Fruit fly (Drosophila melanogaster) whole organism, embryonic: ENCODE data around the gene CG8173.
A peak's percentile ranks its signal among the peaks of the same experiment; 100 is the strongest.

ENCODE experiments used
- Ada2b ChIP-seq: fragments of 200-800 bp; sonication (Bioruptor generic); IDR thresholded peaks from 2 replicates; pipeline ENCODE4 v1.3.6; 2022; ENCODE audit warnings: missing biosample characterization, missing genetic modification characterization
- Asciz ChIP-seq: fragments of 200-800 bp; sonication (Bioruptor generic); optimal IDR thresholded peaks from 2 replicates; lab custom pipeline; 2017; ENCODE audit warnings: missing biosample characterization, mild to moderate bottlenecking, missing genetic modification characterization, missing genetic modification reagents
- CG10209 ChIP-seq: fragments of 200-800 bp; sonication (Bioruptor generic); optimal IDR thresholded peaks from 3 replicates; lab custom pipeline; 2017; ENCODE audit warnings: missing biosample characterization, mild to moderate bottlenecking, missing genetic modification characterization, missing genetic modification reagents
- CG10274 ChIP-seq: fragments of 200-800 bp; sonication (Bioruptor generic); optimal IDR thresholded peaks from 3 replicates; lab custom pipeline; 2017; ENCODE audit warnings: missing biosample characterization, mild to moderate bottlenecking, missing genetic modification characterization
- CG10366 ChIP-seq: fragments of 200-800 bp; sonication (Bioruptor generic); IDR thresholded peaks from 2 replicates; pipeline ENCODE4 v1.3.6; 2022; ENCODE audit warnings: missing biosample characterization, missing genetic modification characterization
- CG10462 ChIP-seq: fragments of 200-800 bp; sonication (Bioruptor generic); optimal IDR thresholded peaks from 2 replicates; lab custom pipeline; 2016; ENCODE audit warnings: missing biosample characterization, missing genetic modification characterization
- CG13624 ChIP-seq: fragments of 200-800 bp; sonication (Bioruptor generic); optimal IDR thresholded peaks from 2 replicates; lab custom pipeline; 2016; ENCODE audit warnings: missing biosample characterization, missing genetic modification characterization
- CG13775 ChIP-seq: fragments of 200-800 bp; sonication (Bioruptor generic); optimal IDR thresholded peaks from 3 replicates; lab custom pipeline; 2017; ENCODE audit warnings: missing biosample characterization, mild to moderate bottlenecking, missing genetic modification characterization
- CG14050 ChIP-seq: fragments of 200-800 bp; sonication (Bioruptor generic); IDR thresholded peaks from 3 replicates; pipeline ENCODE4 v1.3.6; 2022; ENCODE audit warnings: missing biosample characterization, missing genetic modification characterization
- CG15479 ChIP-seq: fragments of 200-800 bp; sonication (Bioruptor generic); optimal IDR thresholded peaks from 3 replicates; lab custom pipeline; 2019; ENCODE audit warnings: missing biosample characterization, mild to moderate bottlenecking, missing genetic modification characterization, moderate library complexity
- CG18764 ChIP-seq: fragments of 200-800 bp; sonication (Bioruptor generic); optimal IDR thresholded peaks from 3 replicates; lab custom pipeline; 2016; ENCODE audit warnings: missing biosample characterization, missing genetic modification characterization
- CG2199 ChIP-seq: fragments of 200-800 bp; sonication (Bioruptor generic); IDR thresholded peaks from 3 replicates; pipeline ENCODE4 v1.3.6; 2022; ENCODE audit warnings: missing biosample characterization, missing genetic modification characterization
- CG2712 ChIP-seq: fragments of 200-800 bp; optimal IDR thresholded peaks from 3 replicates; lab custom pipeline; 2019; ENCODE audit warnings: missing biosample characterization, mild to moderate bottlenecking, missing genetic modification characterization, moderate library complexity
- CG33213 ChIP-seq: fragments of 200-800 bp; sonication (Bioruptor generic); optimal IDR thresholded peaks from 3 replicates; lab custom pipeline; 2016; ENCODE audit warnings: missing biosample characterization, missing genetic modification characterization
- CG34224 ChIP-seq: fragments of 200-800 bp; sonication (Bioruptor generic); IDR thresholded peaks from 3 replicates; pipeline ENCODE4 v1.3.6; 2022; ENCODE audit warnings: missing biosample characterization, missing genetic modification characterization; ENCODE audit not compliant: partially characterized antibody
- CG3726 ChIP-seq: fragments of 200-800 bp; sonication (Bioruptor generic); IDR thresholded peaks from 3 replicates; pipeline ENCODE4, ENCODE4 v1.3.6; 2022; ENCODE audit warnings: missing biosample characterization, missing genetic modification characterization
- CG3995 ChIP-seq: fragments of 200-800 bp; sonication (Bioruptor generic); optimal IDR thresholded peaks from 3 replicates; lab custom pipeline; 2016; ENCODE audit warnings: missing biosample characterization, missing genetic modification characterization
- CG5180 ChIP-seq: fragments of 200-800 bp; sonication (Bioruptor generic); optimal IDR thresholded peaks from 3 replicates; lab custom pipeline; 2017; ENCODE audit warnings: missing biosample characterization, missing genetic modification characterization, mild to moderate bottlenecking, moderate library complexity, missing genetic modification reagents
- CG7271 ChIP-seq: fragments of 200-800 bp; sonication (Bioruptor generic); optimal IDR thresholded peaks from 2 replicates; lab custom pipeline; 2018; ENCODE audit warnings: missing biosample characterization, mild to moderate bottlenecking, missing genetic modification characterization, moderate library complexity
- CG7372 ChIP-seq: fragments of 200-800 bp; sonication (Bioruptor generic); IDR thresholded peaks from 2 replicates; pipeline ENCODE4 v1.3.6; 2022; ENCODE audit warnings: missing biosample characterization, missing genetic modification characterization
- D19B ChIP-seq: fragments of 200-800 bp; sonication (Bioruptor generic); optimal IDR thresholded peaks from 2 replicates; lab custom pipeline; 2017; ENCODE audit warnings: missing biosample characterization, mild to moderate bottlenecking, missing genetic modification characterization
- Drgx ChIP-seq: fragments of 200-800 bp; sonication (Bioruptor generic); IDR thresholded peaks from 2 replicates; pipeline ENCODE4 v1.3.6; 2022; ENCODE audit warnings: missing biosample characterization, missing genetic modification characterization
- E2f1 ChIP-seq: fragments of 200-800 bp; sonication (Bioruptor generic); IDR thresholded peaks from 2 replicates; pipeline ENCODE4 v1.3.6; 2022; ENCODE audit warnings: missing biosample characterization, missing genetic modification characterization
- Ets65A ChIP-seq: fragments of 200-800 bp; sonication (Bioruptor generic); peaks from one replicate; lab custom pipeline; 2016; ENCODE audit warnings: missing biosample characterization, missing genetic modification characterization
- Hand ChIP-seq: fragments of 200-800 bp; sonication (Bioruptor generic); optimal IDR thresholded peaks from 2 replicates; lab custom pipeline; 2017; ENCODE audit warnings: mild to moderate bottlenecking, missing biosample characterization, missing genetic modification reagents, missing genetic modification characterization
- HmgZ ChIP-seq: fragments of 200-800 bp; sonication (Bioruptor generic); optimal IDR thresholded peaks from 2 replicates; lab custom pipeline; 2018; ENCODE audit warnings: missing biosample characterization, mild to moderate bottlenecking, missing genetic modification characterization
- MESR4 ChIP-seq: fragments of 200-800 bp; sonication (Bioruptor generic); optimal IDR thresholded peaks from 2 replicates; lab custom pipeline; 2018; ENCODE audit warnings: missing biosample characterization, mild to moderate bottlenecking, missing genetic modification characterization, moderate library complexity
- Max ChIP-seq: fragments of 200-800 bp; sonication (Bioruptor generic); optimal IDR thresholded peaks from 2 replicates; lab custom pipeline; 2016; ENCODE audit warnings: missing biosample characterization, mild to moderate bottlenecking, missing genetic modification characterization
- NK7.1 ChIP-seq: fragments of 200-800 bp; sonication (Bioruptor generic); optimal IDR thresholded peaks from 3 replicates; lab custom pipeline; 2016; ENCODE audit warnings: missing biosample characterization, missing genetic modification characterization
- Nf-YA ChIP-seq: fragments of 200-800 bp; sonication (Bioruptor generic); IDR thresholded peaks from 2 replicates; pipeline ENCODE4 v1.3.6; 2022; ENCODE audit warnings: missing biosample characterization, missing genetic modification characterization
- Oaz ChIP-seq: fragments of 200-800 bp; sonication (Bioruptor generic); IDR thresholded peaks from 2 replicates; pipeline ENCODE4 v1.3.6; 2022; ENCODE audit warnings: missing biosample characterization, missing genetic modification characterization
- Side ChIP-seq: fragments of 200-800 bp; sonication (Bioruptor generic); optimal IDR thresholded peaks from 2 replicates; lab custom pipeline; 2016; ENCODE audit warnings: missing biosample characterization, missing genetic modification characterization
- az2 ChIP-seq: fragments of 200-800 bp; sonication (Bioruptor generic); optimal IDR thresholded peaks from 3 replicates; lab custom pipeline; 2016; ENCODE audit warnings: missing biosample characterization, missing genetic modification characterization
- bsh ChIP-seq, 2 experiments: fragments of 200-800 bp; sonication (Bioruptor generic); optimal IDR thresholded peaks; 2 replicates each; lab custom pipeline; 2017 to 2018; ENCODE audit warnings: mild to moderate bottlenecking in 2 of 2, missing biosample characterization in 2 of 2, missing genetic modification characterization in 2 of 2, moderate library complexity in 1 of 2
- ems ChIP-seq: fragments of 200-800 bp; sonication (Bioruptor generic); optimal IDR thresholded peaks from 3 replicates; lab custom pipeline; 2016; ENCODE audit warnings: missing biosample characterization, missing genetic modification characterization
- eve ChIP-seq, 2 experiments: fragments of >200 bp; optimal IDR thresholded peaks; 2 replicates each; lab custom pipeline; 2017; ENCODE audit warnings: missing biosample characterization in 2 of 2, missing genetic modification characterization in 2 of 2
- eyg ChIP-seq: fragments of 200-800 bp; sonication (Bioruptor generic); optimal IDR thresholded peaks from 3 replicates; lab custom pipeline; 2016; ENCODE audit warnings: missing biosample characterization, missing genetic modification characterization
- fru ChIP-seq: fragments of >200 bp; optimal IDR thresholded peaks from 2 replicates; lab custom pipeline; 2017
- ftz-f1 ChIP-seq: fragments of 200-800 bp; sonication (Bioruptor generic); optimal IDR thresholded peaks from 2 replicates; lab custom pipeline; 2016; ENCODE audit warnings: missing biosample characterization, missing genetic modification characterization
- gcm2 ChIP-seq: fragments of 200-800 bp; sonication (Bioruptor generic); optimal IDR thresholded peaks from 2 replicates; lab custom pipeline; 2016; ENCODE audit warnings: missing biosample characterization, missing genetic modification characterization
- gem ChIP-seq: fragments of 200-800 bp; sonication (Bioruptor generic); optimal IDR thresholded peaks from 2 replicates; lab custom pipeline; 2019; ENCODE audit warnings: missing biosample characterization, mild to moderate bottlenecking, missing genetic modification characterization, moderate library complexity
- gro ChIP-seq: fragments of 200-800 bp; sonication (Bioruptor generic); optimal IDR thresholded peaks from 2 replicates; lab custom pipeline; 2016; ENCODE audit warnings: missing biosample characterization, missing genetic modification characterization
- gsb-n ChIP-seq: fragments of 200-800 bp; sonication (Bioruptor generic); optimal IDR thresholded peaks from 3 replicates; lab custom pipeline; 2018; ENCODE audit warnings: missing biosample characterization, mild to moderate bottlenecking, missing genetic modification characterization
- hth ChIP-seq: fragments of >200 bp; optimal IDR thresholded peaks from 2 replicates; lab custom pipeline; 2017; ENCODE audit warnings: inconsistent platforms
- lab ChIP-seq: fragments of 200-800 bp; sonication (Bioruptor generic); optimal IDR thresholded peaks from 3 replicates; lab custom pipeline; 2017; ENCODE audit warnings: missing biosample characterization, missing genetic modification characterization, mild to moderate bottlenecking, moderate library complexity, missing genetic modification reagents
- mirr ChIP-seq: fragments of 200-800 bp; sonication (Bioruptor generic); optimal IDR thresholded peaks from 3 replicates; lab custom pipeline; 2018; ENCODE audit warnings: missing biosample characterization, mild to moderate bottlenecking, missing genetic modification characterization
- odd ChIP-seq: fragments of 200-800 bp; sonication (Bioruptor generic); optimal IDR thresholded peaks from 2 replicates; lab custom pipeline; 2017; ENCODE audit warnings: missing biosample characterization, mild to moderate bottlenecking, missing genetic modification characterization
- onecut ChIP-seq: fragments of 200-800 bp; sonication (Bioruptor generic); IDR thresholded peaks from 2 replicates; pipeline ENCODE4 v1.3.6; 2022; ENCODE audit warnings: missing biosample characterization, missing genetic modification characterization
- repo ChIP-seq: fragments of 200-800 bp; sonication (Bioruptor generic); optimal IDR thresholded peaks from 2 replicates; lab custom pipeline; 2016; ENCODE audit warnings: missing biosample characterization, missing genetic modification characterization
- sna ChIP-seq: fragments of 200-800 bp; sonication (Bioruptor generic); IDR thresholded peaks from 2 replicates; pipeline ENCODE4 v1.3.6; 2022; ENCODE audit warnings: missing biosample characterization, missing genetic modification characterization; ENCODE audit not compliant: partially characterized antibody
- vfl ChIP-seq: fragments of 200-800 bp; sonication (Bioruptor generic); optimal IDR thresholded peaks from 2 replicates; lab custom pipeline; 2016; ENCODE audit warnings: missing biosample characterization, missing genetic modification characterization

Gene CG8173

dm6 chrX:17737812-17738473, 28.5 kb upstream of the CG8173 start (continued):
- TF ChIP-seq ems (GFP tag; lab: Kevin White, UChicago) = no peak
- TF ChIP-seq CG10209 (GFP tag; lab: Kevin White, UChicago) = peak; percentile 50
- peak; percentile 53 for TF ChIP-seq Asciz (GFP tag; lab: Kevin White, UChicago)
- no peak for TF ChIP-seq Max (GFP tag; lab: Kevin White, UChicago)
- TF ChIP-seq Ets65A = no peak
- no peak for TF ChIP-seq repo (GFP tag; lab: Kevin White, UChicago)
- TF ChIP-seq gem (tag; lab: Kevin White, UChicago) = peak; percentile 81
- no peak for TF ChIP-seq CG3995
- no peak for TF ChIP-seq CG3726 (GFP tag; lab: Robert Waterston, UW)
- no peak for TF ChIP-seq Oaz (GFP tag; lab: Robert Waterston, UW)
- TF ChIP-seq vfl = peak; percentile 31
- peak; percentile 38 for TF ChIP-seq MESR4 (GFP tag; lab: Kevin White, UChicago)
- no peak for TF ChIP-seq Drgx (GFP tag; lab: Robert Waterston, UW)
- peak; percentile 37 for TF ChIP-seq mirr (GFP tag; lab: Kevin White, UChicago)
- no peak for TF ChIP-seq gcm2 (GFP tag; lab: Kevin White, UChicago)
- TF ChIP-seq Ada2b (GFP tag; lab: Robert Waterston, UW) = peak; percentile 35; the same call in 1 of the 2 replicates
- no peak for TF ChIP-seq Side
- TF ChIP-seq CG2712 (tag; lab: Kevin White, UChicago) = peak; percentile 76
- TF ChIP-seq CG7372 (GFP tag; lab: Robert Waterston, UW) = no peak
- peak; percentile 79 for TF ChIP-seq CG13624 (GFP tag; lab: Kevin White, UChicago)
- peak; percentile 87 for TF ChIP-seq CG34224 (GFP tag; lab: Robert Waterston, UW)
- TF ChIP-seq CG7271 (tag; lab: Kevin White, UChicago) = no peak
- no peak for TF ChIP-seq Hand
- no peak for TF ChIP-seq Nf-YA (GFP tag; lab: Robert Waterston, UW)
- TF ChIP-seq HmgZ = peak; percentile 25
- TF ChIP-seq CG10274 (GFP tag; lab: Kevin White, UChicago) = no peak
- no peak for TF ChIP-seq D19B (GFP tag; lab: Kevin White, UChicago)
- peak; percentile 93 for TF ChIP-seq sna (GFP tag; lab: Robert Waterston, UW)
- peak; percentile 85 for TF ChIP-seq onecut
- no peak for TF ChIP-seq eyg (GFP tag; lab: Kevin White, UChicago)
- no peak for TF ChIP-seq E2f1 (GFP tag; lab: Robert Waterston, UW)
- TF ChIP-seq fru (lab: Kevin White, UChicago) = no peak
- peak; percentile 34; the same call in 1 of the 2 replicates for TF ChIP-seq CG10366 (GFP tag; lab: Robert Waterston, UW)
- no peak for TF ChIP-seq CG2199 (GFP tag; lab: Robert Waterston, UW)
- no peak for TF ChIP-seq CG18764 (GFP tag; lab: Kevin White, UChicago)
- no peak for TF ChIP-seq eve (GFP tag; optimal IDR thresholded peaks at IDR 0.05; lab: Kevin White, UChicago)
- TF ChIP-seq bsh (GFP tag; optimal IDR thresholded peaks at IDR 0.05; lab: Kevin White, UChicago) = peak; percentile 40 to 60
- peak; percentile 49 for TF ChIP-seq gsb-n
- TF ChIP-seq lab (GFP tag; lab: Kevin White, UChicago) = peak; percentile 72
- peak; percentile 44 for TF ChIP-seq az2 (GFP tag; lab: Kevin White, UChicago)
- no peak for TF ChIP-seq CG33213
- peak; percentile 47; the same call in 2 of the 3 replicates for TF ChIP-seq CG14050 (GFP tag; lab: Robert Waterston, UW)
- peak; percentile 49 for TF ChIP-seq odd (GFP tag; lab: Kevin White, UChicago)
- no peak for TF ChIP-seq NK7.1 (GFP tag; lab: Kevin White, UChicago)
- no peak for TF ChIP-seq CG10462 (GFP tag; lab: Kevin White, UChicago)
- TF ChIP-seq CG15479 (GFP tag; lab: Kevin White, UChicago) = peak; percentile 21
- no peak for TF ChIP-seq hth (lab: Kevin White, UChicago)
- TF ChIP-seq CG5180 (GFP tag; lab: Kevin White, UChicago) = peak; percentile 21
- peak; percentile 36 for TF ChIP-seq CG13775 (GFP tag; lab: Kevin White, UChicago)
- no peak for TF ChIP-seq ftz-f1 (GFP tag; lab: Kevin White, UChicago)
- TF ChIP-seq gro = peak; percentile 34
